Worm (Caenorhabditis elegans): Measurements from ENCODE around the gene T28B11.1.

T28B11.1 gene

ce11 chrV:10736756-10737155 lies 4.5 kb upstream of the T28B11.1 start, which contains the start of the genes mre-11 and wdr-5.3:
Gene mre-11, minus strand, starts transcription at chrV:10736868.
Gene wdr-5.3, plus strand, starts transcription at chrV:10737116.
- TF ChIP-seq snpc-4 (tag; optimal IDR thresholded peaks at IDR 0.05) (peak; percentile 27), mdl-1 (tag; optimal IDR thresholded peaks at IDR 0.05) (peak in 1 of 2 experiments; percentile 16), F13H6.1 (tag; optimal IDR thresholded peaks at IDR 0.05) (peak; percentile 67), sma-3 (GFP tag; optimal IDR thresholded peaks at IDR 0.05) (peak; percentile 64), lsy-2 (tag; optimal IDR thresholded peaks at IDR 0.05) (peak in 1 of 2 experiments; percentile 8), ama-1 (optimal IDR thresholded peaks at IDR 0.05) (no peak), lin-11 (tag; optimal IDR thresholded peaks at IDR 0.05) (peak; percentile 32), nhr-25 (tag; optimal IDR thresholded peaks at IDR 0.05) (no peak), lin-13 (GFP tag; optimal IDR thresholded peaks at IDR 0.05) (no peak), R02D3.7 (tag; optimal IDR thresholded peaks at IDR 0.05) (no peak), sma-9 (GFP tag; optimal IDR thresholded peaks at IDR 0.05) (peak; percentile 89), sma-9 (tag; optimal IDR thresholded peaks at IDR 0.05) (no peak), fos-1 (tag; optimal IDR thresholded peaks at IDR 0.05) (no peak), Y55F3AM.14 (GFP tag; optimal IDR thresholded peaks at IDR 0.05) (no peak), ZK546.5 (tag; optimal IDR thresholded peaks at IDR 0.05) (no peak), ztf-4 (tag; optimal IDR thresholded peaks at IDR 0.05) (no peak), nhr-21 (tag; optimal IDR thresholded peaks at IDR 0.05) (no peak), crh-2 (tag; optimal IDR thresholded peaks at IDR 0.05) (peak; percentile 78), ztf-11 (tag; optimal IDR thresholded peaks at IDR 0.05) (no peak), elt-1 (tag; optimal IDR thresholded peaks at IDR 0.05) (no peak), nhr-129 (tag; optimal IDR thresholded peaks at IDR 0.05) (peak; percentile 18), ceh-82 (tag; optimal IDR thresholded peaks at IDR 0.05) (no peak), nhr-6 (tag; optimal IDR thresholded peaks at IDR 0.05) (peak; percentile 40), C34F6.9 (tag; optimal IDR thresholded peaks at IDR 0.05) (peak; percentile 69), gmeb-1 (tag; optimal IDR thresholded peaks at IDR 0.05) (peak; percentile 80)

- TF ChIP-seq nhr-11 (tag; optimal IDR thresholded peaks at IDR 0.05) (peak; percentile 28), nhr-21 (tag; optimal IDR thresholded peaks at IDR 0.05) (peak; percentile 5), F13H6.1 (tag; optimal IDR thresholded peaks at IDR 0.05) (peak; percentile 14), unc-62 (GFP tag; optimal IDR thresholded peaks at IDR 0.05) (no peak), lsy-2 (tag; optimal IDR thresholded peaks at IDR 0.05) (peak in 1 of 2 experiments; percentile 5)
These were observed 1.3 kb downstream of the T28B11.1 start for ce11 chrV:10730824-10731416.

ce11 chrV:10729456-10729904 lies 2.7 kb downstream of the T28B11.1 start:
- TF ChIP-seq skn-1 (tag; optimal IDR thresholded peaks at IDR 0.05) (no peak), crh-2 (tag; optimal IDR thresholded peaks at IDR 0.05) (peak; percentile 61), zag-1 (tag; optimal IDR thresholded peaks at IDR 0.05) (no peak), ztf-1 (GFP tag; conservative IDR thresholded peaks at IDR 0.05) (no peak), sma-9 (GFP tag; optimal IDR thresholded peaks at IDR 0.05) (peak; percentile 93), sma-9 (tag; optimal IDR thresholded peaks at IDR 0.05) (no peak), nhr-6 (tag; optimal IDR thresholded peaks at IDR 0.05) (no peak), elt-1 (tag; optimal IDR thresholded peaks at IDR 0.05) (no peak), nhr-21 (tag; optimal IDR thresholded peaks at IDR 0.05) (peak; percentile 25), mab-5 (tag; optimal IDR thresholded peaks at IDR 0.05) (no peak), nhr-237 (tag; optimal IDR thresholded peaks at IDR 0.05) (no peak), mdl-1 (tag; optimal IDR thresholded peaks at IDR 0.05) (peak in 1 of 2 experiments; percentile 56), peb-1 (tag; optimal IDR thresholded peaks at IDR 0.05) (no peak), unc-39 (tag; optimal IDR thresholded peaks at IDR 0.05) (no peak), ztf-4 (tag; optimal IDR thresholded peaks at IDR 0.05) (no peak), lin-11 (tag; optimal IDR thresholded peaks at IDR 0.05) (no peak), nhr-129 (tag; optimal IDR thresholded peaks at IDR 0.05) (peak; percentile 71), nhr-77 (tag; optimal IDR thresholded peaks at IDR 0.05) (no peak), unc-55 (GFP tag; optimal IDR thresholded peaks at IDR 0.05) (no peak), blmp-1 (tag; optimal IDR thresholded peaks at IDR 0.05; ENCODE audit: insufficient read depth) (peak; percentile 46), ZK546.5 (tag; optimal IDR thresholded peaks at IDR 0.05) (no peak), ztf-11 (tag; optimal IDR thresholded peaks at IDR 0.05) (no peak), nhr-10 (tag; optimal IDR thresholded peaks at IDR 0.05) (no peak), Y55F3AM.14 (GFP tag; optimal IDR thresholded peaks at IDR 0.05) (peak; percentile 78), nhr-11 (tag; optimal IDR thresholded peaks at IDR 0.05) (no peak), C34F6.9 (tag; optimal IDR thresholded peaks at IDR 0.05) (no peak), aly-2 (tag; optimal IDR thresholded peaks at IDR 0.05) (no peak), ceh-16 (tag; optimal IDR thresholded peaks at IDR 0.05) (no peak), nhr-25 (tag; optimal IDR thresholded peaks at IDR 0.05) (peak; percentile 75), elt-3 (tag; optimal IDR thresholded peaks at IDR 0.05) (no peak), lsy-2 (tag; optimal IDR thresholded peaks at IDR 0.05) (peak in 1 of 2 experiments; percentile 17), nhr-12 (tag; optimal IDR thresholded peaks at IDR 0.05) (no peak), sma-3 (GFP tag; optimal IDR thresholded peaks at IDR 0.05) (peak; percentile 72), sem-4 (tag; optimal IDR thresholded peaks at IDR 0.05) (no peak), egl-27 (tag; optimal IDR thresholded peaks at IDR 0.05) (peak; percentile 74), alr-1 (tag; optimal IDR thresholded peaks at IDR 0.05) (no peak), unc-62 (GFP tag; optimal IDR thresholded peaks at IDR 0.05) (no peak), lin-39 (tag; optimal IDR thresholded peaks at IDR 0.05) (no peak), ama-1 (optimal IDR thresholded peaks at IDR 0.05) (no peak), lin-13 (GFP tag; optimal IDR thresholded peaks at IDR 0.05) (no peak), nhr-23 (tag; optimal IDR thresholded peaks at IDR 0.05) (no peak)
